Worm (Caenorhabditis elegans): ENCODE measurements around the gene F35B12.9.
A peak's percentile ranks its signal among the peaks of the same experiment; 100 is the strongest.

Gene F35B12.9

DNA sequence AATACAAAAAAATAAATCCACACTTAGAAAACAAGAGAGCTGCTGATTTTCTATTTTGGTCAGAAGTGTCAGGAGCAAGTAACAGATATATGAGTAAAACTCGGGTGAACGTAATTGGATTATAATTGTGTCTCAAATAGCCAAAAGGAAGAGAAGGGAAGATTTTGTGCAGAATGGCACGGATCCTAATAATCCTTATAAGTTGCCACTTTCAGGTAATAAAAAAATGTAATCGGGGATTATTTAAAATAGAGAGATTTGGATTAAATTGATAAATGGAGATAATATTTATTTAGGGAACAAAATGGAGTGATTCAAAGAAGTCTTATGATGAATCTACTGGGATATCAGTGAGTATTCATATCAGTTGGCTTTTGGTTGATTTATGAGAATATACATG lies 24.0 kb downstream of the F35B12.9 start:
- TF ChIP-seq aha-1 (tag) (no peak), madf-9 (GFP tag; conservative IDR thresholded peaks at IDR 0.05) (no peak), ama-1 (optimal IDR thresholded peaks at IDR 0.05) (no peak), saeg-2 (GFP tag; IDR thresholded peaks at IDR 0.05) (no peak), unc-62 (GFP tag; optimal IDR thresholded peaks at IDR 0.05 in 1 of 2) (peak in 1 of 2 experiments; percentile 31), unc-62 (tag; optimal IDR thresholded peaks at IDR 0.05) (no peak)

- TF ChIP-seq saeg-2 (GFP tag; IDR thresholded peaks at IDR 0.05) = no peak
- peak; percentile 56 for TF ChIP-seq dve-1 (tag; optimal IDR thresholded peaks at IDR 0.05; ENCODE audit: insufficient read depth)
- TF ChIP-seq php-3 (GFP tag; IDR thresholded peaks at IDR 0.05) = 0 out of 2 replicates have a peak, but pooled peaks have one; percentile 18
- TF ChIP-seq madf-5 (GFP tag; IDR thresholded peaks at IDR 0.05) = no peak
- TF ChIP-seq aly-2 (tag; optimal IDR thresholded peaks at IDR 0.05) = no peak
- no peak for TF ChIP-seq ZK337.2 (GFP tag; IDR thresholded peaks at IDR 0.05)
- no peak for TF ChIP-seq ceh-32 (tag; optimal IDR thresholded peaks at IDR 0.05; ENCODE audit: poor library complexity)
- TF ChIP-seq T20F7.1 (GFP tag; optimal IDR thresholded peaks at IDR 0.05) = no peak
- no peak for TF ChIP-seq F37D6.2 (tag; optimal IDR thresholded peaks at IDR 0.05)
- TF ChIP-seq ces-1 (GFP tag; optimal IDR thresholded peaks at IDR 0.05) = no peak
- no peak for TF ChIP-seq jun-1 (tag; optimal IDR thresholded peaks at IDR 0.05)
- TF ChIP-seq Y75B8A.6 (GFP tag; IDR thresholded peaks at IDR 0.05) = no peak
- TF ChIP-seq unc-39 (tag; optimal IDR thresholded peaks at IDR 0.05) = no peak
- no peak for TF ChIP-seq mes-2 (tag; optimal IDR thresholded peaks at IDR 0.05; ENCODE audit: poor library complexity, severe bottlenecking)
- TF ChIP-seq hmg-1.1 (GFP tag; IDR thresholded peaks at IDR 0.05) = no peak
- no peak for TF ChIP-seq ctbp-1 (GFP tag; IDR thresholded peaks at IDR 0.05)
- TF ChIP-seq madf-9 (GFP tag; conservative IDR thresholded peaks at IDR 0.05) = no peak
- TF ChIP-seq zfp-3 (GFP tag; conservative IDR thresholded peaks at IDR 0.05) = no peak
- no peak for TF ChIP-seq set-16 (GFP tag; IDR thresholded peaks at IDR 0.05)
- no peak for TF ChIP-seq pqm-1 (tag; optimal IDR thresholded peaks at IDR 0.05)
- peak; percentile 41 for TF ChIP-seq aha-1 (tag)
- no peak for TF ChIP-seq tag-97 (GFP tag; IDR thresholded peaks at IDR 0.05)
- TF ChIP-seq daf-16 (GFP tag; optimal IDR thresholded peaks at IDR 0.05) = no peak
- TF ChIP-seq daf-16 (tag; optimal IDR thresholded peaks at IDR 0.05) = peak; percentile 73
- TF ChIP-seq vab-7 (GFP tag; IDR thresholded peaks at IDR 0.05) = no peak
- TF ChIP-seq nhr-28 (tag; optimal IDR thresholded peaks at IDR 0.05) = peak; percentile 6
- no peak for TF ChIP-seq egl-43 (GFP tag; IDR thresholded peaks at IDR 0.05)
- no peak for TF ChIP-seq dpl-1 (GFP tag; optimal IDR thresholded peaks at IDR 0.05)
- TF ChIP-seq ceh-28 (tag; optimal IDR thresholded peaks at IDR 0.05) = no peak
- TF ChIP-seq snpc-4 (tag; optimal IDR thresholded peaks at IDR 0.05) = no peak
- no peak for TF ChIP-seq nhr-102 (tag; optimal IDR thresholded peaks at IDR 0.05)
- TF ChIP-seq zfp-2 (tag; optimal IDR thresholded peaks at IDR 0.05) = no peak
- no peak for TF ChIP-seq nhr-6 (tag; optimal IDR thresholded peaks at IDR 0.05)
- TF ChIP-seq nhr-237 (tag; optimal IDR thresholded peaks at IDR 0.05) = no peak
- TF ChIP-seq cey-2 (tag; optimal IDR thresholded peaks at IDR 0.05; ENCODE audit: borderline replicate concordance, insufficient read depth) = no peak
- no peak for TF ChIP-seq R02D3.7 (tag; optimal IDR thresholded peaks at IDR 0.05)
- TF ChIP-seq gei-8 (GFP tag; optimal IDR thresholded peaks at IDR 0.05) = no peak
These were observed 26.9 kb downstream of the F35B12.9 start for ce11 chrV:11627837-11628236.

All from whole organism, L4 larva.